Worm (Caenorhabditis elegans) whole organism, late embryonic: ENCODE results near the gene dhs-12.

Experiments used
- ceh-19 ChIP-seq: fragments of 200-800 bp; sonication (Bioruptor generic); optimal IDR thresholded peaks from 2 replicates; lab custom pipeline; 2018; ENCODE audit warnings: mild to moderate bottlenecking, missing genetic modification characterization, missing compliant biosample characterization
- hlh-30 ChIP-seq: sonication (generic microtip); optimal IDR thresholded peaks from 2 replicates; lab custom pipeline; 2017; ENCODE audit warnings: antibody characterized with exemption, missing genetic modification characterization, missing compliant biosample characterization; ENCODE audit not compliant: insufficient read depth
- pha-4 ChIP-seq: fragments of 150-350 bp; optimal IDR thresholded peaks from 2 replicates; lab custom pipeline; 2018; ENCODE audit warnings: missing biosample characterization, missing genetic modification reagents, missing genetic modification characterization

- TF ChIP-seq pha-4 (tag; lab: Kevin White, UChicago): no peak
- TF ChIP-seq ceh-19 (GFP tag; lab: Kevin White, UChicago): no peak
- TF ChIP-seq hlh-30: no peak
Observed at ce11 chrIV:10137804-10138203, 4.5 kb upstream of the dhs-12 start, which contains the start of gene K08F4.12.
